Worm (Caenorhabditis elegans) whole organism, late embryonic: ENCODE results near the gene smg-3.

Source experiments
- Y22D7AL.16 ChIP-seq: sonication (generic microtip); optimal IDR thresholded peaks from 2 replicates; lab custom pipeline; 2016; ENCODE audit warnings: missing genetic modification characterization, missing compliant biosample characterization
- ama-1 ChIP-seq: fragments of 150-350 bp; optimal IDR thresholded peaks from 2 replicates; lab custom pipeline; 2014
- ceh-18 ChIP-seq: sonication (generic microtip); optimal IDR thresholded peaks from 2 replicates; lab custom pipeline; 2016; ENCODE audit warnings: missing genetic modification characterization, missing compliant biosample characterization
- ceh-48 ChIP-seq: sonication (generic microtip); optimal IDR thresholded peaks from 2 replicates; lab custom pipeline; 2016; ENCODE audit warnings: missing genetic modification characterization, inconsistent platforms, missing compliant biosample characterization
- ceh-9 ChIP-seq: sonication (generic microtip); optimal IDR thresholded peaks from 2 replicates; lab custom pipeline; 2016; ENCODE audit warnings: mild to moderate bottlenecking, missing genetic modification characterization, inconsistent platforms, missing compliant biosample characterization
- dve-1 ChIP-seq: sonication (generic microtip); optimal IDR thresholded peaks from 2 replicates; lab custom pipeline; 2017; ENCODE audit warnings: antibody characterized with exemption, mild to moderate bottlenecking, missing genetic modification characterization, missing compliant biosample characterization
- hlh-15 ChIP-seq: sonication (generic microtip); optimal IDR thresholded peaks from 2 replicates; lab custom pipeline; 2016; ENCODE audit warnings: missing genetic modification characterization, missing compliant biosample characterization
- nfya-1 ChIP-seq: sonication (generic microtip); optimal IDR thresholded peaks from 2 replicates; lab custom pipeline; 2017; ENCODE audit warnings: missing genetic modification characterization, mild to moderate bottlenecking, missing compliant biosample characterization, antibody characterized with exemption, moderate library complexity
- pqm-1 ChIP-seq: sonication (generic microtip); optimal IDR thresholded peaks from 2 replicates; lab custom pipeline; 2016; ENCODE audit warnings: missing genetic modification characterization, missing compliant biosample characterization
- rnt-1 ChIP-seq: sonication (generic microtip); optimal IDR thresholded peaks from 2 replicates; lab custom pipeline; 2016; ENCODE audit warnings: missing genetic modification characterization, missing compliant biosample characterization

DNA sequence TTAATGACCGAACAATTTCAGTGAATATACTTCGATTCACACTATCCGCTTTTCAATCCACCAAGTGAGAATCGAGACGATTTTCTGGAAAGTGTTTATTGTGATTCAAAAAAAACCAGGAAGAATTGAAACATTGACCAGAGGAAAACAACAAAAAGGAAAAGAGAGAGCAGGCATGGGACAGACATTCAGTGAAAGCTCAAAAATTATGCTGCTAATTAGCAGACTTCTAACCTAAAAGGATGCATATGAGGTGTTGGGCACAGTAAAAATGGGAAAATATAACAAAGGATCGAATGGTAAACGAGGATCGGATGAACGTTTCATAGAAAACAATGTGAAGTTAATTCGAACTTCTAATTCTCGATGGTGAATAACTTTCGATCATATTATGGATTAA lies 44.7 kb upstream of the smg-3 start:
- TF ChIP-seq ceh-48 (tag; lab: Kevin White, UChicago) (no peak), ama-1 (lab: Kevin White, UChicago) (no peak), Y22D7AL.16 (tag; lab: Kevin White, UChicago) (no peak), ceh-18 (tag; lab: Kevin White, UChicago) (no peak), nfya-1 (no peak), hlh-15 (tag; lab: Kevin White, UChicago) (no peak), rnt-1 (tag; lab: Kevin White, UChicago) (no peak), pqm-1 (tag; lab: Kevin White, UChicago) (no peak), dve-1 (tag; lab: Kevin White, UChicago) (no peak), ceh-9 (tag; lab: Kevin White, UChicago) (no peak)
